Fruit fly (Drosophila melanogaster): ENCODE measurements around the gene Rtel1.

Gene Rtel1

dm6 chrX:5741625-5742024 lies 5.9 kb upstream of the Rtel1 start:
- TF ChIP-seq Med (GFP tag), result peak; percentile 54
- TF ChIP-seq zfh2 (GFP tag; optimal IDR thresholded peaks at IDR 0.05), result no peak
- TF ChIP-seq kah (GFP tag; optimal IDR thresholded peaks at IDR 0.05), result no peak
- TF ChIP-seq Side (GFP tag; optimal IDR thresholded peaks at IDR 0.05), result no peak
- TF ChIP-seq CG14050 (GFP tag; IDR thresholded peaks at IDR 0.05), result no peak

dm6 chrX:5744277-5744846 lies 3.2 kb upstream of the Rtel1 start:
- TF ChIP-seq CG8290 (GFP tag; optimal IDR thresholded peaks at IDR 0.05) (no peak), CG8290 (tag; optimal IDR thresholded peaks at IDR 0.05) (peak in 1 of 2 experiments; percentile 65), Trl (optimal IDR thresholded peaks at IDR 0.05) (peak; percentile 22 to 48), Trl (GFP tag; optimal IDR thresholded peaks at IDR 0.05) (no peak), CG15479 (GFP tag; optimal IDR thresholded peaks at IDR 0.05) (peak; percentile 84), CG7372 (GFP tag; IDR thresholded peaks at IDR 0.05) (peak; percentile 50; the same call in 1 of the 2 replicates), CG11504 (tag; optimal IDR thresholded peaks at IDR 0.05) (peak; percentile 39), pfk (GFP tag; optimal IDR thresholded peaks at IDR 0.05) (peak; percentile 99), CG4360 (GFP tag; IDR thresholded peaks at IDR 0.05) (peak; percentile 93), CG3163 (GFP tag; optimal IDR thresholded peaks at IDR 0.05) (peak; percentile 83), Gug (GFP tag; IDR thresholded peaks at IDR 0.05) (no peak), Side (GFP tag; optimal IDR thresholded peaks at IDR 0.05) (no peak), grn (GFP tag; optimal IDR thresholded peaks at IDR 0.05) (peak; percentile 90), chinmo (GFP tag; IDR thresholded peaks at IDR 0.05; ENCODE audit: partially characterized antibody) (0 out of 4 replicates have a peak, but pooled peaks have one; percentile 29), nau (GFP tag; optimal IDR thresholded peaks at IDR 0.05) (no peak), cg (GFP tag; optimal IDR thresholded peaks at IDR 0.05) (peak; percentile 60)

dm6 chrX:5744992-5745732 lies 2.4 kb upstream of the Rtel1 start:
- TF ChIP-seq Sry-β (GFP tag; optimal IDR thresholded peaks at IDR 0.05), result peak; percentile 86
- TF ChIP-seq Sry-δ (GFP tag; optimal IDR thresholded peaks at IDR 0.05), result peak; percentile 69
- TF ChIP-seq tin (GFP tag; optimal IDR thresholded peaks at IDR 0.05), result peak; percentile 12
- peak; percentile 20 for TF ChIP-seq Blimp-1 (GFP tag; optimal IDR thresholded peaks at IDR 0.05)
- peak; percentile 17 for TF ChIP-seq jumu (GFP tag; optimal IDR thresholded peaks at IDR 0.05)
- TF ChIP-seq Med (GFP tag), result peak; percentile 75
- TF ChIP-seq D (optimal IDR thresholded peaks at IDR 0.05), result no peak
- TF ChIP-seq D (GFP tag; optimal IDR thresholded peaks at IDR 0.05), result peak; percentile 15
- TF ChIP-seq CG30403 (GFP tag; optimal IDR thresholded peaks at IDR 0.05), result peak; percentile 45
- no peak for TF ChIP-seq CG14965 (GFP tag; optimal IDR thresholded peaks at IDR 0.05; ENCODE audit: borderline replicate concordance)
- peak; percentile 30 for TF ChIP-seq CG1529 (GFP tag; optimal IDR thresholded peaks at IDR 0.05)
- peak; percentile 21 for TF ChIP-seq lab (GFP tag; optimal IDR thresholded peaks at IDR 0.05)
- no peak for TF ChIP-seq Camta (GFP tag; optimal IDR thresholded peaks at IDR 0.05)
- peak; percentile 35 for TF ChIP-seq Dref (GFP tag; IDR thresholded peaks at IDR 0.05)
- TF ChIP-seq Ssrp (tag; optimal IDR thresholded peaks at IDR 0.05), result no peak
- TF ChIP-seq CG7357 (GFP tag; IDR thresholded peaks at IDR 0.05), result 0 out of 3 replicates have a peak, but pooled peaks have one; percentile 22
- TF ChIP-seq pum (GFP tag; optimal IDR thresholded peaks at IDR 0.05), result peak; percentile 10
- no peak for TF ChIP-seq Lhr (GFP tag; optimal IDR thresholded peaks at IDR 0.05)
- peak; percentile 40; the same call in 2 of the 3 replicates for TF ChIP-seq HLH4C (GFP tag; IDR thresholded peaks at IDR 0.05; ENCODE audit: partially characterized antibody)
- no peak for TF ChIP-seq CG11723 (GFP tag; optimal IDR thresholded peaks at IDR 0.05)
- TF ChIP-seq CG7556 (GFP tag; optimal IDR thresholded peaks at IDR 0.05), result peak; percentile 44
- TF ChIP-seq vnd (GFP tag; IDR thresholded peaks at IDR 0.05; ENCODE audit: partially characterized antibody), result peak; percentile 65
- 0 out of 2 replicates have a peak, but pooled peaks have one; percentile 19 for TF ChIP-seq CG17328 (GFP tag; IDR thresholded peaks at IDR 0.05)
- peak; percentile 34 for TF ChIP-seq CG12769 (tag; optimal IDR thresholded peaks at IDR 0.05)
- TF ChIP-seq Chrac-16 (GFP tag; optimal IDR thresholded peaks at IDR 0.05), result no peak
- peak; percentile 14; the same call in 1 of the 2 replicates for TF ChIP-seq MBD-R2 (GFP tag; IDR thresholded peaks at IDR 0.05)
- TF ChIP-seq CG12071 (GFP tag; optimal IDR thresholded peaks at IDR 0.05), result no peak
- TF ChIP-seq Scr (GFP tag; IDR thresholded peaks at IDR 0.05; ENCODE audit: partially characterized antibody), result peak; percentile 69

All from whole organism, embryonic.